Worm (Caenorhabditis elegans) whole organism, mixed stage, embryonic: ENCODE results near the gene unc-61.

Experiments
- ceh-83 ChIP-seq: fragments of 200-800 bp; sonication (Bioruptor generic); optimal IDR thresholded peaks from 2 replicates; lab custom pipeline; 2018; ENCODE audit warnings: mild to moderate bottlenecking, missing genetic modification characterization, missing compliant biosample characterization
- elt-1 ChIP-seq: sonication (generic microtip); optimal IDR thresholded peaks from 2 replicates; lab custom pipeline; 2017; ENCODE audit warnings: missing genetic modification characterization, mild to moderate bottlenecking, missing compliant biosample characterization, antibody characterized with exemption, moderate library complexity, borderline replicate concordance; ENCODE audit not compliant: insufficient read depth
- lin-13 ChIP-seq: fragments of 150-350 bp; optimal IDR thresholded peaks from 2 replicates; lab custom pipeline; 2014; ENCODE audit warnings: missing biosample characterization, missing genetic modification characterization
- mep-1 ChIP-seq: fragments of 150-350 bp; optimal IDR thresholded peaks from 2 replicates; lab custom pipeline; 2017; ENCODE audit warnings: missing biosample characterization, missing genetic modification reagents, missing genetic modification characterization, inconsistent platforms
- nhr-237 ChIP-seq: fragments of 150-350 bp; optimal IDR thresholded peaks from 2 replicates; lab custom pipeline; 2014; ENCODE audit warnings: missing biosample characterization, missing genetic modification characterization
- nhr-76 ChIP-seq: sonication (generic microtip); optimal IDR thresholded peaks from 2 replicates; lab custom pipeline; 2017; ENCODE audit warnings: missing biosample characterization, missing genetic modification characterization
- pha-4 ChIP-seq: fragments of 150-350 bp; optimal IDR thresholded peaks from 2 replicates; lab custom pipeline; 2018; ENCODE audit warnings: missing biosample characterization, missing genetic modification reagents, missing genetic modification characterization
- unc-39 ChIP-seq: fragments of 150-350 bp; optimal IDR thresholded peaks from 2 replicates; lab custom pipeline; 2014; ENCODE audit warnings: missing biosample characterization, missing genetic modification characterization
- unc-62 ChIP-seq: fragments of 150-350 bp; optimal IDR thresholded peaks from 2 replicates; lab custom pipeline; 2014; ENCODE audit warnings: missing biosample characterization, missing genetic modification reagents, missing genetic modification characterization

ce11 chrV:14762563-14762962, 28.5 kb upstream of the unc-61 start:
- TF ChIP-seq unc-62 (GFP tag; lab: Kevin White, UChicago) (no peak), nhr-76 (no peak), lin-13 (tag; lab: Kevin White, UChicago) (no peak), unc-39 (no peak), pha-4 (tag; lab: Kevin White, UChicago) (no peak), elt-1 (tag; lab: Kevin White, UChicago) (no peak), mep-1 (no peak), nhr-237 (no peak), ceh-83 (GFP tag; lab: Kevin White, UChicago) (no peak)
